Fruit fly (Drosophila melanogaster): Measurements from ENCODE around the gene CG11898.

Gene CG11898

DNA sequence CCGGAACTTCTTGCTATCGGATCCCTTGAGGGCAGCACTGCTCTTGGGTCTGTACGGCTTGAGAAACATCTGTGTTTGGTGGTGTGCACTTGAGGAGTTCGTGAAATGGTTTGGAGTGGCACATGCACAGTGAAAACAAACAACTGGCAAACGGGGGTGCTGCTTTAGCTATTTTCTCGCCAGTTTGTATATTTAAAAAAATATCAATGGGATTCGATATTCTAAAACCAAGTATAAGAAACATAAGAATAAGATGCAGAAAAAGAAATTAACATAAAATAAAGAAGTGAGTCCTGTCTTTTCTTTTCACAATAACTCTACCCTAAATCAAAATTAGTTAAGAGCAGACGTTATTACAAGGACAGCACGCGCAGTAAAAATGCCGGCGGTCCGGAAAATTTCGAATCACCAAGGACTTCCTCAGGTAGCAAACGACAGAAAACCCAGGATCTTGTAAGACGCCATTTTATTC, 13.8 kb upstream of the CG11898 start, which contains the start of gene eIF2D:
Gene eIF2D, minus strand, starts transcription at position 174 of the 472 bp plus-strand sequence.
- TF ChIP-seq bab1 (GFP tag; optimal IDR thresholded peaks at IDR 0.05) (peak; percentile 77), ovo (GFP tag; optimal IDR thresholded peaks at IDR 0.05) (no peak), pad (GFP tag; optimal IDR thresholded peaks at IDR 0.05) (peak; percentile 21), CG33017 (tag; optimal IDR thresholded peaks at IDR 0.05) (peak; percentile 54), tj (GFP tag; optimal IDR thresholded peaks at IDR 0.05) (no peak), cnc (optimal IDR thresholded peaks at IDR 0.05) (no peak), CG12768 (GFP tag; optimal IDR thresholded peaks at IDR 0.05) (peak; percentile 58), CG14711 (tag; optimal IDR thresholded peaks at IDR 0.05) (peak; percentile 58), toe (GFP tag; optimal IDR thresholded peaks at IDR 0.05) (no peak), CG1620 (GFP tag; optimal IDR thresholded peaks at IDR 0.05) (no peak), CG11617 (GFP tag; optimal IDR thresholded peaks at IDR 0.05) (peak; percentile 58), CG7045 (GFP tag; optimal IDR thresholded peaks at IDR 0.05) (peak; percentile 34), Mnt (GFP tag; optimal IDR thresholded peaks at IDR 0.05) (peak; percentile 62), Hr96 (GFP tag; optimal IDR thresholded peaks at IDR 0.05) (peak; percentile 33), Crg-1 (GFP tag; optimal IDR thresholded peaks at IDR 0.05) (peak; percentile 29), CG7101 (tag; optimal IDR thresholded peaks at IDR 0.05) (peak; percentile 58)

DNA sequence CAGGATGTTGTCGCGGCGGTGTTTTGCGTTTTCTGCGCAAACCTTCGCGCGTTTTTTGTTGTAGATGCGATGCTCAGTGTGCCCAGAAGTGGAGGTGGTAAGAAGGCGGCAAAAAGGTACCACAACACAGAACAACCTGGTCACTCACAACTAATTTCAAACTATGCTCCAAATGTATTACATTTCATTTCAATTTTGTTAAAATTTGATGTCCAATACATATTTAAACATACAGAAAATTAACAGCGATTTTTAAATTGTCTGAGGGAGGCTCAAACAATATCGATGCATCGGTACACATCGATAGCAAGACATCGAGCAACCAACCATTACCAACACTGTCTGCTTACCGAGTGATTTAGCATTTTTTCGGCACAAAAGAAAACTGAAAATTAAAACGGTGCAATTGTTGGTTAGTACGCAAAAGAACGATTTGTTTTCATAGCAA, 12.2 kb upstream of the CG11898 start, which contains the start of the genes Slbp and Rpn2:
Gene Slbp, minus strand, starts transcription at position 70 of the 448 bp plus-strand sequence.
Gene Rpn2, plus strand, starts transcription at position 328 of the 448 bp plus-strand sequence.
- TF ChIP-seq Crg-1 (GFP tag; optimal IDR thresholded peaks at IDR 0.05), result peak; percentile 77
- peak; percentile 77 for TF ChIP-seq Mnt (GFP tag; optimal IDR thresholded peaks at IDR 0.05)
- peak; percentile 61 for TF ChIP-seq Clk (GFP tag; optimal IDR thresholded peaks at IDR 0.05)
- TF ChIP-seq CG1620 (GFP tag; optimal IDR thresholded peaks at IDR 0.05), result peak; percentile 62
- TF ChIP-seq kay (GFP tag; ENCODE audit: borderline replicate concordance), result no peak
- TF ChIP-seq cnc (optimal IDR thresholded peaks at IDR 0.05), result peak; percentile 94 to 96
- TF ChIP-seq bab1 (GFP tag; optimal IDR thresholded peaks at IDR 0.05), result peak; percentile 88
- peak; percentile 72 for TF ChIP-seq pad (GFP tag; optimal IDR thresholded peaks at IDR 0.05)
- TF ChIP-seq toe (GFP tag; optimal IDR thresholded peaks at IDR 0.05), result no peak
- TF ChIP-seq CG7045 (GFP tag; optimal IDR thresholded peaks at IDR 0.05), result peak; percentile 22
- peak; percentile 21 for TF ChIP-seq tj (GFP tag; optimal IDR thresholded peaks at IDR 0.05)
- peak; percentile 42 for TF ChIP-seq CG33017 (tag; optimal IDR thresholded peaks at IDR 0.05)
- no peak for TF ChIP-seq CG5204 (GFP tag; optimal IDR thresholded peaks at IDR 0.05)
- peak; percentile 75 for TF ChIP-seq Hr96 (GFP tag; optimal IDR thresholded peaks at IDR 0.05)
- peak; percentile 74 for TF ChIP-seq CG7101 (tag; optimal IDR thresholded peaks at IDR 0.05)
- peak; percentile 47 for TF ChIP-seq cic (GFP tag; optimal IDR thresholded peaks at IDR 0.05)
- TF ChIP-seq CG12768 (GFP tag; optimal IDR thresholded peaks at IDR 0.05), result peak; percentile 63
- peak; percentile 61 for TF ChIP-seq CG11617 (GFP tag; optimal IDR thresholded peaks at IDR 0.05)
- TF ChIP-seq ovo (GFP tag; optimal IDR thresholded peaks at IDR 0.05), result peak; percentile 6
- peak; percentile 73 for TF ChIP-seq CG14711 (tag; optimal IDR thresholded peaks at IDR 0.05)

DNA sequence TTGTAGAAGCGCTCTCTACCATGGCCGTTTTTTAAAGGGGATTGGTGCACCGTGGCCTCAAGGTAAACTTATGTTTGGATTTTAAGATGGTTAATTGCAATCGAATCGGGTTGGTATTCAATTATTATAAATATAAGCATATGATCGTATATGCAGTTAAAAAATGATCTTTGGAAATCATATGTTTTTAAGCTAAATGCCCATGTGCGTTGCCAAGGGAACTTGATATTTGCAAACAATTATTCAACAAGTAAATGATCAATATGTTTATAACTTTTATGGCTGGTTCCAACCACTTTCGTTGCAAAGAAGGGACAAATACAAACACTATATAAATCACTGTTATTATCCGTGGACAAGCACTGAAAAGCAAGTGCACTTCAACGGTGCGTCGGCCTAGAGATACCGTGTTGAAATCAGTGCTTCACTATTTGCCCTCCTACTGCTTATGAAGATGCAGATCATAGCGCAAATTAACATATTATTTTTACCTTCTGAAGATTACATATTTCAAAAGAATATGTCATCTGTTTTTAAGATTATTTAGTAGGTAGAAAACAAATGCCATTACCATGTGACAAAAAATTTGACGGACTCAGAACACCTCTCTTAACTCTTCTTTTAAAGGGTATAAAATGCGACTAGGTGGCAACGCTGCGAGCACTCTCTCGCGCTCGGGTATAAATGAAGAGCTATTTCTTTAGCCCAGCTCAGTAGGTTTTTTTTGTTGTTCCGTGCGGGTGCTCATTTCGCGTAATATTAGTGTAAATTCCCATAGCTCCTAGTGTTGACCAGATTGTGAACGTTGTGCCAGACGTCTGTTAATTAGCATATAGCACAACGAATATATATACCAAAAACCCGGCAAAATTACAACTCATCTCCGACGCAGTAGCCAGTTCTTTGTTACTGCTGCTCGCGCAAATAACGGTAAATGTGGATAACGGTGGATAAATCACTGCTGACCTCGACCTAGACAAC, 7.7 kb upstream of the CG11898 start, which contains the start of gene rdog:
Gene rdog, plus strand, starts transcription at position 705 of the 981 bp plus-strand sequence.
- TF ChIP-seq CG33017 (tag; optimal IDR thresholded peaks at IDR 0.05), result peak; percentile 77
- TF ChIP-seq ovo (GFP tag; optimal IDR thresholded peaks at IDR 0.05), result peak; percentile 97
- TF ChIP-seq tj (GFP tag; optimal IDR thresholded peaks at IDR 0.05), result peak; percentile 59
- TF ChIP-seq Mnt (GFP tag; optimal IDR thresholded peaks at IDR 0.05), result peak; percentile 71
- TF ChIP-seq cnc (optimal IDR thresholded peaks at IDR 0.05), result peak in 1 of 2 experiments; percentile 10
- peak; percentile 82 for TF ChIP-seq CG7045 (GFP tag; optimal IDR thresholded peaks at IDR 0.05)
- TF ChIP-seq kay (GFP tag; ENCODE audit: borderline replicate concordance), result no peak
- TF ChIP-seq cic (GFP tag; optimal IDR thresholded peaks at IDR 0.05), result peak; percentile 74
- peak; percentile 62 for TF ChIP-seq CG1620 (GFP tag; optimal IDR thresholded peaks at IDR 0.05)
- no peak for TF ChIP-seq toe (GFP tag; optimal IDR thresholded peaks at IDR 0.05)
- TF ChIP-seq bab1 (GFP tag; optimal IDR thresholded peaks at IDR 0.05), result peak; percentile 80
- TF ChIP-seq CG11617 (GFP tag; optimal IDR thresholded peaks at IDR 0.05), result peak; percentile 92
- no peak for TF ChIP-seq CG5204 (GFP tag; optimal IDR thresholded peaks at IDR 0.05)
- TF ChIP-seq Crg-1 (GFP tag; optimal IDR thresholded peaks at IDR 0.05), result peak; percentile 65
- TF ChIP-seq Clk (GFP tag; optimal IDR thresholded peaks at IDR 0.05), result peak; percentile 53
- peak; percentile 86 for TF ChIP-seq CG12768 (GFP tag; optimal IDR thresholded peaks at IDR 0.05)
- peak; percentile 63 for TF ChIP-seq CG14711 (tag; optimal IDR thresholded peaks at IDR 0.05)
- peak; percentile 89 for TF ChIP-seq Hr96 (GFP tag; optimal IDR thresholded peaks at IDR 0.05)
- TF ChIP-seq pad (GFP tag; optimal IDR thresholded peaks at IDR 0.05), result peak; percentile 73
- peak; percentile 80 for TF ChIP-seq CG7101 (tag; optimal IDR thresholded peaks at IDR 0.05)

DNA sequence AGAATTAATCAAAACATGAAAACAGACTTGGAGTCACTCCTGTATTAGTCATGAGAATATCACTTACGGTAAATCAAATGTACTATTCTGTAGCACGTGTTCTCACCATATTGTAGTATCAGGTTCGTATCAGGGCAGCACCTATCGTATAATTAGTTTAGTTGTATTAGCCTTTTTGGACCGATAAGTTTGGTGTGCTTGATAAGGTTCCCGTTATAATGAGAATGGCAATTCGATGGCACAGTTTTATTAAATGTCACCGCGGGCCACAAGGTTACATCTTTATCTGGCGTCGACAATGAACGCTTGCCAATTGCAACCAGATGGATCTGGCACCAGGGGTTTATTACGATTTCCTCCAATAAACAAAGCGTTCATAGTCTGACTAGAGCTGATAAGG, 6.7 kb upstream of the CG11898 start:
- TF ChIP-seq cic (GFP tag; optimal IDR thresholded peaks at IDR 0.05), result peak; percentile 89
- TF ChIP-seq ovo (GFP tag; optimal IDR thresholded peaks at IDR 0.05), result no peak
- TF ChIP-seq Mnt (GFP tag; optimal IDR thresholded peaks at IDR 0.05), result peak; percentile 12
- no peak for TF ChIP-seq CG14711 (tag; optimal IDR thresholded peaks at IDR 0.05)
- TF ChIP-seq CG11617 (GFP tag; optimal IDR thresholded peaks at IDR 0.05), result no peak

DNA sequence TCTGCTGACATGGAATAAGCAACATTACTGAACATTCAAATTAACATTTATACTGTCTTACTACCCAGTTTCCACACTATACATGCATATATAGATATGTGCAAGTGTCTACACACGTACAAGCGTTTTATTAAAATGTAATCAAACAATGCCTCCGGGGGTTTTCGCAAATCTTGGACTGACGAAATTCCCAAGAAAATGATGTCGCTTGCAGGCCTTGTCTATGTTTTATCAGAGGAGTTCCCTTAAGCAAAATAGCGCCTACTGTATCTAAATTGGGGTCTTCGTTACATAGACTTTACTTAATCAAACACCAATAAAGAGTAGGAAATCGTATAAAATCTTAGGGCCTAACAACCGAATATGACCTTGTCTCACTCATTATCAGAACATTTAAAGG, 5.8 kb upstream of the CG11898 start:
- TF ChIP-seq CG12768 (GFP tag; optimal IDR thresholded peaks at IDR 0.05) (no peak), CG7045 (GFP tag; optimal IDR thresholded peaks at IDR 0.05) (no peak), CG11617 (GFP tag; optimal IDR thresholded peaks at IDR 0.05) (no peak), CG14711 (tag; optimal IDR thresholded peaks at IDR 0.05) (no peak), ovo (GFP tag; optimal IDR thresholded peaks at IDR 0.05) (no peak), cnc (optimal IDR thresholded peaks at IDR 0.05) (no peak), toe (GFP tag; optimal IDR thresholded peaks at IDR 0.05) (no peak), bab1 (GFP tag; optimal IDR thresholded peaks at IDR 0.05) (no peak), Crg-1 (GFP tag; optimal IDR thresholded peaks at IDR 0.05) (no peak), CG5204 (GFP tag; optimal IDR thresholded peaks at IDR 0.05) (no peak), cic (GFP tag; optimal IDR thresholded peaks at IDR 0.05) (no peak), Hr96 (GFP tag; optimal IDR thresholded peaks at IDR 0.05) (no peak), CG33017 (tag; optimal IDR thresholded peaks at IDR 0.05) (no peak), CG1620 (GFP tag; optimal IDR thresholded peaks at IDR 0.05) (no peak), CG7101 (tag; optimal IDR thresholded peaks at IDR 0.05) (no peak), Mnt (GFP tag; optimal IDR thresholded peaks at IDR 0.05) (no peak), pad (GFP tag; optimal IDR thresholded peaks at IDR 0.05) (no peak), tj (GFP tag; optimal IDR thresholded peaks at IDR 0.05) (no peak), kay (GFP tag; ENCODE audit: borderline replicate concordance) (no peak), Clk (GFP tag; optimal IDR thresholded peaks at IDR 0.05) (no peak)
